Worm (Caenorhabditis elegans) whole organism, L1 larva: ENCODE data around the gene F01D5.1.
A peak's percentile ranks its signal among the peaks of the same experiment; 100 is the strongest.

ENCODE experiments used
- C04F5.9 ChIP-seq: sonication (generic microtip); optimal IDR thresholded peaks from 2 replicates; lab custom pipeline; 2016; ENCODE audit warnings: missing genetic modification characterization, missing compliant biosample characterization
- C16A3.4 ChIP-seq: fragments of 150-350 bp; optimal IDR thresholded peaks from 2 replicates; lab custom pipeline; 2014; ENCODE audit warnings: missing biosample characterization, missing genetic modification characterization
- C34B4.2 ChIP-seq: sonication (generic microtip); optimal IDR thresholded peaks from 2 replicates; lab custom pipeline; 2017; ENCODE audit warnings: mild to moderate bottlenecking, missing genetic modification characterization, missing compliant biosample characterization
- F16B12.6 ChIP-seq: fragments of 150-350 bp; optimal IDR thresholded peaks from 2 replicates; lab custom pipeline; 2014; ENCODE audit warnings: missing biosample characterization, missing genetic modification characterization
- aha-1 ChIP-seq: fragments of 150-350 bp; optimal IDR thresholded peaks from 2 replicates; lab custom pipeline; 2014; ENCODE audit warnings: missing biosample characterization, missing genetic modification characterization
- ama-1 ChIP-seq: fragments of 150-350 bp; optimal IDR thresholded peaks from 2 replicates; lab custom pipeline; 2014
- efl-1 ChIP-seq, 4 experiments: fragments of 150-350 bp; optimal IDR thresholded peaks in 3 of 4; peaks in 1 of 4; 1 replicate in 1 of 4; 2 replicates in 3 of 4; lab custom pipeline; 2014; ENCODE audit warnings: missing biosample characterization in 2 of 4, missing genetic modification characterization in 2 of 4, missing genetic modification reagents in 2 of 4
- elt-2 ChIP-seq: sonication (generic microtip); optimal IDR thresholded peaks from 2 replicates; lab custom pipeline; 2016; ENCODE audit warnings: missing genetic modification characterization, mild to moderate bottlenecking, inconsistent platforms, missing compliant biosample characterization, missing genetic modification reagents
- elt-3 ChIP-seq, 6 experiments: fragments of 150-350 bp in 1 of 6; sonication (generic microtip); optimal IDR thresholded peaks; 2 replicates each; lab custom pipeline; 2017 to 2018; ENCODE audit warnings: missing biosample characterization in 6 of 6, missing genetic modification characterization in 6 of 6, inconsistent platforms in 1 of 6
- fkh-10 ChIP-seq: sonication (generic microtip); optimal IDR thresholded peaks from 2 replicates; lab custom pipeline; 2017; ENCODE audit warnings: missing biosample characterization, missing genetic modification reagents, missing genetic modification characterization
- fkh-4 ChIP-seq: sonication (generic microtip); optimal IDR thresholded peaks from 2 replicates; lab custom pipeline; 2016; ENCODE audit warnings: missing compliant biosample characterization, missing genetic modification characterization, borderline replicate concordance
- fkh-8 ChIP-seq: sonication (generic microtip); optimal IDR thresholded peaks from 2 replicates; lab custom pipeline; 2016; ENCODE audit warnings: mild to moderate bottlenecking, missing genetic modification characterization, missing compliant biosample characterization
- fos-1 ChIP-seq: fragments of 150-350 bp; optimal IDR thresholded peaks from 2 replicates; lab custom pipeline; 2014; ENCODE audit warnings: missing biosample characterization, missing genetic modification characterization
- hlh-17 ChIP-seq: fragments of 200-800 bp; sonication (Bioruptor generic); optimal IDR thresholded peaks from 2 replicates; lab custom pipeline; 2018; ENCODE audit warnings: missing genetic modification characterization, mild to moderate bottlenecking, missing compliant biosample characterization, moderate library complexity, borderline replicate concordance
- hlh-4 ChIP-seq: sonication (generic microtip); optimal IDR thresholded peaks from 2 replicates; lab custom pipeline; 2016; ENCODE audit warnings: mild to moderate bottlenecking, missing genetic modification characterization, missing compliant biosample characterization
- irx-1 ChIP-seq: sonication (generic microtip); optimal IDR thresholded peaks from 2 replicates; lab custom pipeline; 2016; ENCODE audit warnings: missing genetic modification characterization, missing compliant biosample characterization
- isw-1 ChIP-seq: fragments of 200-800 bp; sonication (Bioruptor generic); IDR thresholded peaks from 2 replicates; pipeline ENCODE4 v1.3.6; 2022; ENCODE audit warnings: missing genetic modification characterization, missing compliant biosample characterization
- lin-14 ChIP-seq: fragments of 200-800 bp; sonication (Bioruptor generic); optimal IDR thresholded peaks from 2 replicates; lab custom pipeline; 2018; ENCODE audit warnings: mild to moderate bottlenecking, missing genetic modification characterization, moderate library complexity, missing compliant biosample characterization
- lin-15B ChIP-seq: fragments of 150-350 bp; sonication (generic microtip); optimal IDR thresholded peaks from 3 replicates; lab custom pipeline; 2014; ENCODE audit warnings: missing biosample characterization, missing genetic modification characterization
- lin-39 ChIP-seq: fragments of 150-350 bp; optimal IDR thresholded peaks from 2 replicates; lab custom pipeline; 2014; ENCODE audit warnings: missing biosample characterization, missing genetic modification reagents, missing genetic modification characterization
- lir-3 ChIP-seq: sonication (generic microtip); optimal IDR thresholded peaks from 2 replicates; lab custom pipeline; 2016; ENCODE audit warnings: mild to moderate bottlenecking, missing genetic modification characterization, moderate library complexity, missing compliant biosample characterization; ENCODE audit not compliant: poor library complexity
- lsy-2 ChIP-seq, 2 experiments: fragments of 150-350 bp; optimal IDR thresholded peaks; 2 replicates each; lab custom pipeline; 2014; ENCODE audit warnings: missing biosample characterization in 2 of 2, missing genetic modification characterization in 2 of 2
- mab-9 ChIP-seq: fragments of 200-800 bp; sonication (Bioruptor generic); IDR thresholded peaks from 2 replicates; pipeline ENCODE4 v1.3.6; 2022; ENCODE audit warnings: missing genetic modification reagents, missing genetic modification characterization, missing compliant biosample characterization
- mef-2 ChIP-seq: fragments of 150-350 bp; optimal IDR thresholded peaks from 2 replicates; lab custom pipeline; 2014; ENCODE audit warnings: missing biosample characterization, missing genetic modification characterization
- mep-1 ChIP-seq: fragments of 150-350 bp; optimal IDR thresholded peaks from 2 replicates; lab custom pipeline; 2014; ENCODE audit warnings: missing biosample characterization, missing genetic modification characterization
- nhr-11 ChIP-seq: fragments of 150-350 bp; optimal IDR thresholded peaks from 2 replicates; lab custom pipeline; 2014; ENCODE audit warnings: missing biosample characterization, missing genetic modification characterization
- nhr-19 ChIP-seq: fragments of 200-800 bp; sonication (Bioruptor generic); conservative IDR thresholded peaks from 2 replicates; pipeline ENCODE4 v1.3.6; 2022; ENCODE audit warnings: missing genetic modification characterization, missing compliant biosample characterization
- nhr-237 ChIP-seq: fragments of 150-350 bp; optimal IDR thresholded peaks from 2 replicates; lab custom pipeline; 2014; ENCODE audit warnings: missing biosample characterization, missing genetic modification characterization
- nhr-28 ChIP-seq: fragments of 150-350 bp; optimal IDR thresholded peaks from 2 replicates; lab custom pipeline; 2014; ENCODE audit warnings: missing biosample characterization, missing genetic modification characterization
- nhr-47 ChIP-seq: sonication (generic microtip); optimal IDR thresholded peaks from 2 replicates; lab custom pipeline; 2016; ENCODE audit warnings: mild to moderate bottlenecking, missing genetic modification characterization, moderate library complexity, missing compliant biosample characterization
- nhr-71 ChIP-seq: sonication (generic microtip); optimal IDR thresholded peaks from 2 replicates; lab custom pipeline; 2016; ENCODE audit warnings: mild to moderate bottlenecking, missing genetic modification characterization, moderate library complexity, missing compliant biosample characterization
- nhr-85 ChIP-seq: sonication (generic microtip); peaks from one replicate; lab custom pipeline; 2016; ENCODE audit warnings: missing genetic modification characterization, inconsistent platforms, missing compliant biosample characterization
- pag-3 ChIP-seq: sonication (generic microtip); optimal IDR thresholded peaks from 2 replicates; lab custom pipeline; 2017; ENCODE audit warnings: missing genetic modification characterization, mild to moderate bottlenecking, missing compliant biosample characterization, antibody characterized with exemption, borderline replicate concordance; ENCODE audit not compliant: insufficient read depth
- pqm-1 ChIP-seq: sonication (generic microtip); optimal IDR thresholded peaks from 3 replicates; lab custom pipeline; 2017; ENCODE audit warnings: missing biosample characterization, missing genetic modification characterization
- skn-1 ChIP-seq: fragments of 150-350 bp; optimal IDR thresholded peaks from 2 replicates; lab custom pipeline; 2014; ENCODE audit warnings: missing biosample characterization, missing genetic modification characterization
- snpc-4 ChIP-seq: fragments of 150-350 bp; optimal IDR thresholded peaks from 2 replicates; lab custom pipeline; 2014; ENCODE audit warnings: missing biosample characterization, missing genetic modification characterization
- snu-23 ChIP-seq: sonication (generic microtip); optimal IDR thresholded peaks from 2 replicates; lab custom pipeline; 2016; ENCODE audit warnings: missing genetic modification characterization, missing compliant biosample characterization
- sox-4 ChIP-seq: sonication (generic microtip); optimal IDR thresholded peaks from 2 replicates; lab custom pipeline; 2016; ENCODE audit warnings: missing genetic modification characterization, missing compliant biosample characterization
- sptf-1 ChIP-seq: fragments of 150-350 bp; optimal IDR thresholded peaks from 2 replicates; lab custom pipeline; 2014; ENCODE audit warnings: missing biosample characterization, missing genetic modification characterization
- sup-37 ChIP-seq: fragments of 200-800 bp; sonication (Bioruptor generic); optimal IDR thresholded peaks from 2 replicates; lab custom pipeline; 2018; ENCODE audit warnings: mild to moderate bottlenecking, missing genetic modification characterization, missing compliant biosample characterization
- swsn-7 ChIP-seq: sonication (generic microtip); optimal IDR thresholded peaks from 2 replicates; lab custom pipeline; 2016; ENCODE audit warnings: missing genetic modification characterization, missing compliant biosample characterization
- tbx-2 ChIP-seq: sonication (generic microtip); optimal IDR thresholded peaks from 2 replicates; lab custom pipeline; 2016; ENCODE audit warnings: missing genetic modification characterization, missing compliant biosample characterization
- tlp-1 ChIP-seq: fragments of 150-350 bp; optimal IDR thresholded peaks from 2 replicates; lab custom pipeline; 2014; ENCODE audit warnings: missing biosample characterization, missing genetic modification characterization
- unc-130 ChIP-seq: fragments of 150-350 bp; optimal IDR thresholded peaks from 2 replicates; lab custom pipeline; 2017; ENCODE audit warnings: missing biosample characterization, missing genetic modification characterization, inconsistent platforms
- unc-30 ChIP-seq: sonication (generic microtip); optimal IDR thresholded peaks from 2 replicates; lab custom pipeline; 2017; ENCODE audit warnings: missing biosample characterization, missing genetic modification characterization
- unc-86 ChIP-seq: sonication (generic microtip); optimal IDR thresholded peaks from 2 replicates; lab custom pipeline; 2016; ENCODE audit warnings: missing genetic modification characterization, missing compliant biosample characterization
- vab-15 ChIP-seq: sonication (generic microtip); optimal IDR thresholded peaks from 2 replicates; lab custom pipeline; 2017; ENCODE audit warnings: missing genotype, mild to moderate bottlenecking, missing genetic modification characterization, missing compliant biosample characterization
- zag-1 ChIP-seq: fragments of 150-350 bp; optimal IDR thresholded peaks from 2 replicates; lab custom pipeline; 2014; ENCODE audit warnings: missing biosample characterization, missing genetic modification characterization
- zip-4 ChIP-seq: fragments of 200-800 bp; sonication (Bioruptor generic); optimal IDR thresholded peaks from 2 replicates; lab custom pipeline; 2018; ENCODE audit warnings: mild to moderate bottlenecking, missing genetic modification characterization, moderate library complexity, missing compliant biosample characterization
- ztf-4 ChIP-seq: fragments of 150-350 bp; optimal IDR thresholded peaks from 2 replicates; lab custom pipeline; 2014; ENCODE audit warnings: missing biosample characterization, missing genetic modification characterization

F01D5.1 gene

DNA sequence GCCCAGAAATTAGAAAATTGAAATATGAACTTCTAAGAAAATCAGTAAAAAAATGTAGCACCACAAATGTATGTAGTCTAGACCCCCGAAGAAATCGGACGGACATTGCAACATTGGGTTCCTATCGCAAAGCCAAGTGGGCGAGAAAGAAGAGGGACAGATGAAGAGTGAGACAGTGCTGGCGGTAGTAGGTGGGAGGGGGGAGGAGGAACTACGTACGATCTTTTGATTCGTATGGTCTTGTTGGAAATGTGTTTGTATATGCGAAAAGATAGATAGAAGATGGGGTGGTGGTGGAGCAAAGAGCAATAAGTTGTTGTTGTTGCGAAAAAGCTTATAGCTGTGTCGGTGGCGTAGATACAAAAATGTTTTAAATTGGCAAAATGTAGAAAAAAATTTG, 41.0 kb upstream of the F01D5.1 start (continued):
- no peak for TF ChIP-seq fos-1 (tag; lab: Kevin White, UChicago)
- no peak for TF ChIP-seq nhr-85
- peak; percentile 8 for TF ChIP-seq fkh-8
- no peak for TF ChIP-seq lin-15B (tag; lab: Kevin White, UChicago)
- no peak for TF ChIP-seq tlp-1 (tag; lab: Kevin White, UChicago)
- TF ChIP-seq lin-14 (GFP tag; lab: Kevin White, UChicago) = peak; percentile 13
- TF ChIP-seq efl-1 (optimal IDR thresholded peaks at IDR 0.05; lab: Kevin White, UChicago) = no peak
- TF ChIP-seq efl-1 (GFP tag; optimal IDR thresholded peaks at IDR 0.05 in 1 of 2; lab: Kevin White, UChicago) = no peak
- peak in 1 of 6 experiments; percentile 11 for TF ChIP-seq elt-3 (tag; optimal IDR thresholded peaks at IDR 0.05; lab: Kevin White, UChicago)
- no peak for TF ChIP-seq irx-1 (tag; lab: Kevin White, UChicago)
- no peak for TF ChIP-seq C16A3.4 (tag; lab: Kevin White, UChicago)

DNA sequence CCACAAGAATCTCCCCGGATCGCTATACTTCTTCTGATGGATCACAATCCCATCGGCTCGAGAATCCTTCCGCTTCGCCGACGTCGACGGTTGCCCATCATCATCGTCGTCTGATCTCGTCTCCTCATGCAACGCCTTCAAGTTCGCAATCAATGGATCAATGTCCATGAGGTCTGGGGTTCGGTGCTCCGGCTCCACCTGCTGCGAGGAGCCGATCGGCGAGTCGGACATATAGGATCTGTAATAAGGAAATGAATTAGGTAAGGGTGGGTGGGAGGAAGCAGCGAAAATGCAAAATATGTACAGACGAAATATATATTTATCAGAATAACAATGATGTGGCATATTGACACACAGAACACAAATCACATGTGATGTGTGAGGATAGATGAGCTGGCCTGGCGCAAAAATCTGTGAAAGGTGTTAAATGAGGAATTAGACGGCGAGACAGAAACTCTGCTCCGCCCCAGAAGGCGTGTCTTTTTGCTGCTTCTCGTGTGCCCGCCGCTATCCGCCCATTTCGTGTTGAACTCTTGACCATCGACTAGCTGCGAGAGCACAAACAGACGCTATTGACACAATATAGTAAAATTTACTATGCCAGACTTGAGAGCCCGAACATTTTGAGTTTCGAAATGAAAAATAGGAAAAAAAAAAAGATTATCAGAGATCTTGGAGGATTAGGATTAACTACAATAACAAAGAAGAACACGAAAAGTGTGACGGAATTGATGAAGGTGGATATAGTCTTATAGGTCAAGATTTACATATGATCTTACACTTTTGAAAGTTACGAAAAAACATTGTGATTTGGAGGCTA, 40.3 kb upstream of the F01D5.1 start:
- TF ChIP-seq nhr-11 (tag; lab: Kevin White, UChicago) (no peak), isw-1 (GFP tag; lab: Robert Waterston, UW) (no peak), tbx-2 (no peak), unc-30 (tag; lab: Kevin White, UChicago) (no peak), nhr-237 (no peak), hlh-17 (no peak), elt-3 (tag; optimal IDR thresholded peaks at IDR 0.05; lab: Kevin White, UChicago) (no peak), zip-4 (GFP tag; lab: Kevin White, UChicago) (no peak), fkh-10 (GFP tag; lab: Kevin White, UChicago) (no peak), nhr-28 (no peak), nhr-71 (peak; percentile 55), pag-3 (no peak), tlp-1 (tag; lab: Kevin White, UChicago) (no peak), fkh-4 (no peak), sup-37 (GFP tag; lab: Kevin White, UChicago) (no peak), unc-86 (tag; lab: Kevin White, UChicago) (no peak), aha-1 (no peak), lir-3 (no peak), nhr-85 (peak; percentile 33), ama-1 (lab: Kevin White, UChicago) (no peak), nhr-47 (tag; lab: Kevin White, UChicago) (peak; percentile 27), mab-9 (GFP tag; lab: Robert Waterston, UW) (no peak), snu-23 (no peak), C04F5.9 (tag; lab: Kevin White, UChicago) (no peak), lsy-2 (tag; optimal IDR thresholded peaks at IDR 0.05; lab: Kevin White, UChicago) (no peak), pqm-1 (tag; lab: Kevin White, UChicago) (no peak), vab-15 (tag; lab: Kevin White, UChicago) (no peak), zag-1 (no peak), elt-2 (no peak), skn-1 (tag; lab: Kevin White, UChicago) (no peak), lin-39 (no peak), snpc-4 (tag; lab: Kevin White, UChicago) (no peak), mef-2 (no peak), F16B12.6 (tag; lab: Kevin White, UChicago) (no peak), unc-130 (no peak), hlh-4 (no peak), C34B4.2 (no peak), sox-4 (no peak), lin-15B (tag; lab: Kevin White, UChicago) (no peak), mep-1 (no peak), irx-1 (tag; lab: Kevin White, UChicago) (no peak), nhr-19 (GFP tag; lab: Robert Waterston, UW) (0 out of 2 replicates have a peak, but pooled peaks have one; percentile 14), sptf-1 (tag; lab: Kevin White, UChicago) (no peak), ztf-4 (no peak), swsn-7 (tag; lab: Kevin White, UChicago) (no peak)
